Worm (Caenorhabditis elegans) whole organism, L4/young adult: ENCODE results near the gene Y45F10D.2.

Source experiments
- W03F9.2 ChIP-seq: fragments of 150-350 bp; optimal IDR thresholded peaks from 2 replicates; lab custom pipeline; 2014; ENCODE audit warnings: missing biosample characterization, missing genetic modification characterization
- dao-5 ChIP-seq: sonication (generic microtip); optimal IDR thresholded peaks from 2 replicates; lab custom pipeline; 2016; ENCODE audit warnings: missing genotype, missing genetic modification characterization, moderate library complexity, missing compliant biosample characterization
- him-1 ChIP-seq: sonication (generic microtip); optimal IDR thresholded peaks from 2 replicates; lab custom pipeline; 2016; ENCODE audit warnings: missing genotype, missing genetic modification reagents, missing genetic modification characterization, missing compliant biosample characterization

Gene Y45F10D.2

ce11 chrIV:13774578-13774977 is at the start of gene Y45F10D.2:
TSS of gene Y45F10D.2 (minus strand) at chrIV:13774678.
- TF ChIP-seq him-1 (tag; lab: Kevin White, UChicago), result no peak
- TF ChIP-seq W03F9.2 (tag; lab: Kevin White, UChicago), result no peak
- no peak for TF ChIP-seq dao-5 (tag; lab: Kevin White, UChicago)

DNA sequence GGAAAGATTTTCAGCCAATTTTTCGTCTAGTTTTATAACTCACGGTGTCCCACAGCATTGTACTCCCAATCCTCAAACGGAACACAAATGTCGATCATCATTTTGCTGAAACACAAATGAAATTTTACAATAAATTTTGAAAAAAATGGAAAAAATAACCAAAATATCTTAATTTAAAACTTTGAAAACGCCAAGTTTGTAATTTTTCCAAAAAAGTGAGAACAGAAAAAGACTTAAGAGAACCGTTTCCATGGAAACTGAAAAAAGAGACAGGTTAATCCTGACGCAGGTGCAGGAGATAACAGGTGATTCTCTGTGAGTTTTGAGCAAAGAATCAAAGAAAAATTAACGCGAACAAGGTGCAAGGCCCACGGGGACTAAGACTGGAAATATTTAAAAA is 46.4 kb upstream of the Y45F10D.2 start, which contains the start of gene Y45F10D.15:
Gene Y45F10D.15 (minus strand): TSS at position 101 of the 400 bp plus-strand sequence.
- TF ChIP-seq him-1 (tag; lab: Kevin White, UChicago) (no peak), dao-5 (tag; lab: Kevin White, UChicago) (no peak), W03F9.2 (tag; lab: Kevin White, UChicago) (no peak)

ce11 chrIV:13807724-13808123 is 33.2 kb upstream of the Y45F10D.2 start, which contains the start of gene Y45F10D.14:
TSS of gene Y45F10D.14 (minus strand) at chrIV:13807824.
- TF ChIP-seq dao-5 (tag; lab: Kevin White, UChicago), result no peak
- no peak for TF ChIP-seq him-1 (tag; lab: Kevin White, UChicago)
- no peak for TF ChIP-seq W03F9.2 (tag; lab: Kevin White, UChicago)

DNA sequence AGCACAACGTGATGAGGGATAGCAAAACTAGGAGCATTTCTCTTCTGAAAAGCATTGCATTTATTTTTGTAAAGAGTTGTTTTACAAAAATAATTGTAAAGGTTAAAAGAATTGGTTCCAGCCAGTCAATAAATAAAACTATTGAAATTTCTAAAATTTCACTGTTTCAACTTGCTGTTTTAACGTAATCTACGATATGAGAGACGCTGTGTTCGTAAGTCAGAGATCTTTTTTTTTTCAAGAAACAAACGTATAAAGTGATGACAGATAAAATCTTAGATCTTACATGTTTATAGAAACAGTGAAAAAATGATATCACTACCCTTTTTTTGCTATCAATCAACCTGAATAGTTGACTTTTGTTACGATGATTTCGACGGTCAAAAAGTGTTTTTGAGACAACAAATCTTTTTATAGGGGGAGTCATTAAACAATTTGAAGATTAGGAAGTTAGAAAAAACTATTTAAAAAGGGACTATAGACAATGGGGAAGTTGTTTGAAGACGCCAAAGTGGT is 23.4 kb upstream of the Y45F10D.2 start, which contains the start of gene Y45F10D.6:
Gene Y45F10D.6 (minus strand): TSS at position 51 of the 516 bp plus-strand sequence.
- TF ChIP-seq dao-5 (tag; lab: Kevin White, UChicago), result no peak

- TF ChIP-seq dao-5 (tag; lab: Kevin White, UChicago), result no peak
- TF ChIP-seq W03F9.2 (tag; lab: Kevin White, UChicago), result no peak
- TF ChIP-seq him-1 (tag; lab: Kevin White, UChicago), result no peak
Observed at ce11 chrIV:13795249-13795909, 20.9 kb upstream of the Y45F10D.2 start.

ce11 chrIV:13788652-13789051 is 14.2 kb upstream of the Y45F10D.2 start, which contains the start of the genes sas-6 and Y45F10D.7:
TSS of gene sas-6 (minus strand) at chrIV:13788731.
TSS of gene Y45F10D.7 (plus strand) at chrIV:13788907.
- peak; percentile 43 for TF ChIP-seq W03F9.2 (tag; lab: Kevin White, UChicago)
- no peak for TF ChIP-seq dao-5 (tag; lab: Kevin White, UChicago)
- TF ChIP-seq him-1 (tag; lab: Kevin White, UChicago), result no peak

- TF ChIP-seq dao-5 (tag; lab: Kevin White, UChicago) (no peak), him-1 (tag; lab: Kevin White, UChicago) (no peak), W03F9.2 (tag; lab: Kevin White, UChicago) (no peak)
Observed at ce11 chrIV:13786690-13787089, 12.2 kb upstream of the Y45F10D.2 start, which contains the start of gene icap-1. TSS of gene icap-1 (minus strand) at chrIV:13786961.

DNA sequence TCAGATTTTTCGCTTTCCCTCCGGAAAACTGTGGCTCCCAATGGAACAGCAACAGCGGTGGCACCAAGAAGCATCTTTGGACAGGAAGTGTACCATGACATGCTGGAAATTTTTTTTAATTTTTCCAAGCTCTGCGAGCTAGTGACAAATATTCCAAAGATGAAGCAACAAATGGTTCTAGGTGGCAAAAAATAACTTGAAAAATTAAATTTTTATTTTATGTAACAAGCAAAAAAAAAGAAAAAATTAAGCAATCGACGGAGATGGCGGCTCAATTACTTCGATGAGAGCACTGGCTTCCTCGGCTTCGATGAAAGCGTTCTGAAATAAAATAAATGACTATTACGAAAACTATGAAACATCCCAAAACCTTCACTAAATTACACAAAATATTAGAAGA is 11.1 kb upstream of the Y45F10D.2 start, which contains the start of gene lact-9:
Gene lact-9 (minus strand): TSS at position 101 of the 400 bp plus-strand sequence.
- no peak for TF ChIP-seq him-1 (tag; lab: Kevin White, UChicago)
- no peak for TF ChIP-seq dao-5 (tag; lab: Kevin White, UChicago)
- TF ChIP-seq W03F9.2 (tag; lab: Kevin White, UChicago), result no peak

DNA sequence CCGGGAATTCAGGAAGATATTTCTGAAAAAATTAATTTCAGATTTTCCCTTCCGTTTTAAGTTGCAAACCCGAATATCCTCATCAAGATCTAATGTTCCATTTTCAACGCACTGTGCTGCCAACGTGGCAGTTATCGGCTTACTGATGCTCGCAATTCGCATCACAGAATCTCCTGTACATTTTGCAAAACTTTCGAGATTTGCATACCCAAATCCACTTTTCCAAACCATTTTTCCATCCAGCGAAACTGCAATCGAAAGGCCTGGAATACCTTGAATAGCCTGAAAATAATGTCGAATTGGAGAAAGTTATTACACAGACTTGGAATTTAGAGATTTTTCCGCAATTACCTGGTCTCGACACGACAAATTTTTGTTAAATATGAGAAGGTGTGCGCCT is 10.3 kb upstream of the Y45F10D.2 start:
- TF ChIP-seq him-1 (tag; lab: Kevin White, UChicago), result no peak
- no peak for TF ChIP-seq W03F9.2 (tag; lab: Kevin White, UChicago)
- TF ChIP-seq dao-5 (tag; lab: Kevin White, UChicago), result no peak

DNA sequence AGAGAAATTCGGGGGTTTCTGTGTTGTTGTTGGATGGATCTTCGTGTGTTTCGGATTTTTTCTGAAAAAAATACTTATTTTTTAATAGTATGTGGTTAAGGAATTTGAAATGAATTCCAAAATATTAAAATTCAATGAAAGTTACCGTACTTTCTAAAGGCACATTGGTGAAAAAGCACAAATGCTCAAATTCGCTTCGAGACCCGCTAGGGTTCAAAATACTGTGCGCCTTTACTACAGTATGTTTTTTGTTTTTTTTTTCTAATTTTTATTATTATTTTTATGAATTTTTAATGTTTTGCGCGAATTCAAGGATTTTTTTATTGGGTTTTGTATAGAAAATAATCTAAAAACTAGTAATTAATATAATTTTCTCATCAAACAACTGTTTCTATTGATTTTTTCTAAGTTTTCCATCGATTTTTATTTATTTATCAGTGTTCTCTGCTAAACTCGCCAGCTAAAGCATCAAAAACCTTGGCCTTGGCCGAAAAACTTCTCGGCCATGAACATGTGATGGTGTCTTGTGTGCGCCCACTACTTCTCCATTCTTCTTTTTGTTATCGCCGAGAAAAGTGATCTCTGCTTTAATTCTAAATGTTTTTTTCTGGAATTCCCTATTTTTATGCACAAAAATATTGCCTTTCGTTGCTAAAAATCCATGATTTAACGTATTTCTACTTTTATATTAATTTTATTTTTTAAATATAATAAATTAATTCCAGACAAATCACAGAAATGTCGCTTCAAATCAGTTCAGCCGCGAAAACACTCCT is 8.9 kb upstream of the Y45F10D.2 start, which contains the start of gene iscu-1:
Gene iscu-1 (plus strand): TSS at position 726 of the 776 bp plus-strand sequence.
- no peak for TF ChIP-seq him-1 (tag; lab: Kevin White, UChicago)
- peak; percentile 29 for TF ChIP-seq W03F9.2 (tag; lab: Kevin White, UChicago)

- TF ChIP-seq him-1 (tag; lab: Kevin White, UChicago), result no peak
Observed at ce11 chrIV:13782319-13782718, 7.8 kb upstream of the Y45F10D.2 start.

ce11 chrIV:13778710-13779109 is 4.2 kb upstream of the Y45F10D.2 start, which contains the start of gene gly-10:
TSS of gene gly-10 (plus strand) at chrIV:13779096.
- TF ChIP-seq W03F9.2 (tag; lab: Kevin White, UChicago) (no peak), him-1 (tag; lab: Kevin White, UChicago) (no peak), dao-5 (tag; lab: Kevin White, UChicago) (no peak)

ce11 chrIV:13777480-13777879 is 3.0 kb upstream of the Y45F10D.2 start, which contains the start of gene rpl-18:
TSS of gene rpl-18 (plus strand) at chrIV:13777865.
- TF ChIP-seq dao-5 (tag; lab: Kevin White, UChicago), result no peak
- TF ChIP-seq W03F9.2 (tag; lab: Kevin White, UChicago), result peak; percentile 74
